Fruit fly (Drosophila melanogaster) whole organism, embryonic: Measurements from ENCODE around the gene shv.

Experiments
- Ada2b ChIP-seq: fragments of 200-800 bp; sonication (Bioruptor generic); IDR thresholded peaks from 2 replicates; pipeline ENCODE4 v1.3.6; 2022; ENCODE audit warnings: missing biosample characterization, missing genetic modification characterization
- CG10274 ChIP-seq: fragments of 200-800 bp; sonication (Bioruptor generic); optimal IDR thresholded peaks from 3 replicates; lab custom pipeline; 2017; ENCODE audit warnings: missing biosample characterization, mild to moderate bottlenecking, missing genetic modification characterization
- CG10654 ChIP-seq: fragments of 200-800 bp; sonication (Bioruptor generic); optimal IDR thresholded peaks from 2 replicates; lab custom pipeline; 2016; ENCODE audit warnings: missing biosample characterization, missing genetic modification characterization
- CG11723 ChIP-seq: fragments of 200-800 bp; sonication (Bioruptor generic); optimal IDR thresholded peaks from 2 replicates; lab custom pipeline; 2017; ENCODE audit warnings: missing biosample characterization, mild to moderate bottlenecking, missing genetic modification characterization
- CG12155 ChIP-seq: fragments of 200-800 bp; sonication (Bioruptor generic); optimal IDR thresholded peaks from 3 replicates; lab custom pipeline; 2016; ENCODE audit warnings: missing biosample characterization, missing genetic modification characterization
- CG12942 ChIP-seq: fragments of 200-800 bp; sonication (Bioruptor generic); optimal IDR thresholded peaks from 3 replicates; lab custom pipeline; 2016; ENCODE audit warnings: missing biosample characterization, missing genetic modification characterization
- CG15514 ChIP-seq: fragments of 200-800 bp; sonication (Bioruptor generic); optimal IDR thresholded peaks from 3 replicates; lab custom pipeline; 2017; ENCODE audit warnings: missing biosample characterization, missing genetic modification characterization, mild to moderate bottlenecking, moderate library complexity, missing genetic modification reagents
- CG16863 ChIP-seq: fragments of 200-800 bp; sonication (Bioruptor generic); optimal IDR thresholded peaks from 3 replicates; lab custom pipeline; 2016; ENCODE audit warnings: missing biosample characterization, missing genetic modification characterization
- CG17912 ChIP-seq: fragments of 200-800 bp; sonication (Bioruptor generic); optimal IDR thresholded peaks from 2 replicates; lab custom pipeline; 2018; ENCODE audit warnings: missing biosample characterization, mild to moderate bottlenecking, missing genetic modification characterization
- CG2199 ChIP-seq: fragments of 200-800 bp; sonication (Bioruptor generic); IDR thresholded peaks from 3 replicates; pipeline ENCODE4 v1.3.6; 2022; ENCODE audit warnings: missing biosample characterization, missing genetic modification characterization
- CG31365 ChIP-seq: fragments of 200-800 bp; sonication (Bioruptor generic); optimal IDR thresholded peaks from 2 replicates; lab custom pipeline; 2018; ENCODE audit warnings: missing biosample characterization, mild to moderate bottlenecking, missing genetic modification characterization
- CG33213 ChIP-seq: fragments of 200-800 bp; sonication (Bioruptor generic); optimal IDR thresholded peaks from 3 replicates; lab custom pipeline; 2016; ENCODE audit warnings: missing biosample characterization, missing genetic modification characterization
- CG34224 ChIP-seq: fragments of 200-800 bp; sonication (Bioruptor generic); IDR thresholded peaks from 3 replicates; pipeline ENCODE4 v1.3.6; 2022; ENCODE audit warnings: missing biosample characterization, missing genetic modification characterization; ENCODE audit not compliant: partially characterized antibody
- CG34422 ChIP-seq: fragments of 200-800 bp; sonication (Bioruptor generic); IDR thresholded peaks from 3 replicates; pipeline ENCODE4 v1.3.6; 2022; ENCODE audit warnings: missing biosample characterization, missing genetic modification characterization
- CG3838 ChIP-seq: fragments of 200-800 bp; sonication (Bioruptor generic); optimal IDR thresholded peaks from 3 replicates; lab custom pipeline; 2016; ENCODE audit warnings: missing biosample characterization, missing genetic modification characterization
- CG4404 ChIP-seq: fragments of 200-800 bp; sonication (Bioruptor generic); IDR thresholded peaks from 2 replicates; pipeline ENCODE4 v1.3.6; 2022; ENCODE audit warnings: missing biosample characterization, missing genetic modification characterization
- CG4707 ChIP-seq: fragments of 200-800 bp; sonication (Bioruptor generic); optimal IDR thresholded peaks from 2 replicates; lab custom pipeline; 2018; ENCODE audit warnings: missing biosample characterization, mild to moderate bottlenecking, missing genetic modification characterization, moderate library complexity
- CG4730 ChIP-seq: fragments of 200-800 bp; sonication (Bioruptor generic); IDR thresholded peaks from 2 replicates; pipeline ENCODE4 v1.3.6; 2022; ENCODE audit warnings: missing biosample characterization, missing genetic modification characterization
- CG5180 ChIP-seq: fragments of 200-800 bp; sonication (Bioruptor generic); optimal IDR thresholded peaks from 3 replicates; lab custom pipeline; 2017; ENCODE audit warnings: missing biosample characterization, missing genetic modification characterization, mild to moderate bottlenecking, moderate library complexity, missing genetic modification reagents
- CG7372 ChIP-seq: fragments of 200-800 bp; sonication (Bioruptor generic); IDR thresholded peaks from 2 replicates; pipeline ENCODE4 v1.3.6; 2022; ENCODE audit warnings: missing biosample characterization, missing genetic modification characterization
- CG7745 ChIP-seq: fragments of 200-800 bp; sonication (Bioruptor generic); optimal IDR thresholded peaks from 2 replicates; lab custom pipeline; 2018; ENCODE audit warnings: missing biosample characterization, mild to moderate bottlenecking, missing genetic modification characterization, moderate library complexity
- CG7987 ChIP-seq: fragments of 200-800 bp; sonication (Bioruptor generic); optimal IDR thresholded peaks from 2 replicates; lab custom pipeline; 2018; ENCODE audit warnings: missing biosample characterization, mild to moderate bottlenecking, missing genetic modification characterization, moderate library complexity
- CrebB ChIP-seq: fragments of 200-800 bp; sonication (Bioruptor generic); optimal IDR thresholded peaks from 3 replicates; lab custom pipeline; 2018; ENCODE audit warnings: missing biosample characterization, mild to moderate bottlenecking, missing genetic modification characterization
- Dip3 ChIP-seq: fragments of 200-800 bp; sonication (Bioruptor generic); optimal IDR thresholded peaks from 3 replicates; lab custom pipeline; 2016; ENCODE audit warnings: missing biosample characterization, missing genetic modification characterization
- Doc3 ChIP-seq: fragments of 200-800 bp; sonication (Bioruptor generic); IDR thresholded peaks from 3 replicates; pipeline ENCODE4 v1.3.6; 2022; ENCODE audit warnings: missing biosample characterization, missing genetic modification characterization; ENCODE audit not compliant: partially characterized antibody
- Drgx ChIP-seq: fragments of 200-800 bp; sonication (Bioruptor generic); IDR thresholded peaks from 2 replicates; pipeline ENCODE4 v1.3.6; 2022; ENCODE audit warnings: missing biosample characterization, missing genetic modification characterization
- Elba2 ChIP-seq: fragments of 200-800 bp; sonication (Bioruptor generic); optimal IDR thresholded peaks from 3 replicates; lab custom pipeline; 2016; ENCODE audit warnings: missing biosample characterization, missing genetic modification characterization
- Fer2 ChIP-seq: fragments of 200-800 bp; sonication (Bioruptor generic); optimal IDR thresholded peaks from 2 replicates; lab custom pipeline; 2018; ENCODE audit warnings: missing biosample characterization, mild to moderate bottlenecking, missing genetic modification characterization, moderate library complexity
- Hey ChIP-seq: fragments of 200-800 bp; sonication (Bioruptor generic); optimal IDR thresholded peaks from 3 replicates; lab custom pipeline; 2018; ENCODE audit warnings: missing biosample characterization, mild to moderate bottlenecking, missing genetic modification characterization
- Kr ChIP-seq: fragments of 200-800 bp; sonication (Bioruptor generic); optimal IDR thresholded peaks from 2 replicates; lab custom pipeline; 2017; ENCODE audit warnings: missing biosample characterization, mild to moderate bottlenecking, missing genetic modification characterization
- Meics ChIP-seq: fragments of 200-800 bp; sonication (Bioruptor generic); optimal IDR thresholded peaks from 2 replicates; lab custom pipeline; 2017; ENCODE audit warnings: missing biosample characterization, mild to moderate bottlenecking, missing genetic modification characterization
- Sry-β ChIP-seq: fragments of 200-800 bp; sonication (Bioruptor generic); optimal IDR thresholded peaks from 2 replicates; lab custom pipeline; 2018; ENCODE audit warnings: missing biosample characterization, mild to moderate bottlenecking, missing genetic modification characterization, moderate library complexity
- Vsx1 ChIP-seq: fragments of 200-800 bp; sonication (Bioruptor generic); optimal IDR thresholded peaks from 2 replicates; lab custom pipeline; 2017; ENCODE audit warnings: missing biosample characterization, mild to moderate bottlenecking, missing genetic modification characterization, missing genetic modification reagents
- chif ChIP-seq, 2 experiments: fragments of 200-800 bp; sonication (Bioruptor generic); optimal IDR thresholded peaks; 3 replicates each; lab custom pipeline; 2016; ENCODE audit warnings: missing biosample characterization in 2 of 2, missing genetic modification characterization in 2 of 2
- chn ChIP-seq: fragments of 200-800 bp; sonication (Bioruptor generic); optimal IDR thresholded peaks from 2 replicates; lab custom pipeline; 2016; ENCODE audit warnings: missing biosample characterization, missing genetic modification characterization
- exex ChIP-seq: fragments of 200-800 bp; sonication (Bioruptor generic); optimal IDR thresholded peaks from 4 replicates; lab custom pipeline; 2018; ENCODE audit warnings: missing biosample characterization, mild to moderate bottlenecking, missing genetic modification characterization, moderate library complexity
- hth ChIP-seq: fragments of >200 bp; optimal IDR thresholded peaks from 2 replicates; lab custom pipeline; 2017; ENCODE audit warnings: inconsistent platforms
- knrl ChIP-seq: fragments of 200-800 bp; sonication (Bioruptor generic); IDR thresholded peaks from 3 replicates; pipeline ENCODE4 v1.3.6; 2022; ENCODE audit warnings: missing biosample characterization, missing genetic modification characterization; ENCODE audit not compliant: partially characterized antibody
- lab ChIP-seq: fragments of 200-800 bp; sonication (Bioruptor generic); optimal IDR thresholded peaks from 3 replicates; lab custom pipeline; 2017; ENCODE audit warnings: missing biosample characterization, missing genetic modification characterization, mild to moderate bottlenecking, moderate library complexity, missing genetic modification reagents
- lbe ChIP-seq: fragments of 200-800 bp; sonication (Bioruptor generic); optimal IDR thresholded peaks from 2 replicates; lab custom pipeline; 2016; ENCODE audit warnings: missing biosample characterization, mild to moderate bottlenecking, missing genetic modification characterization
- onecut ChIP-seq: fragments of 200-800 bp; sonication (Bioruptor generic); IDR thresholded peaks from 2 replicates; pipeline ENCODE4 v1.3.6; 2022; ENCODE audit warnings: missing biosample characterization, missing genetic modification characterization
- otp ChIP-seq: fragments of 200-800 bp; sonication (Bioruptor generic); IDR thresholded peaks from 3 replicates; pipeline ENCODE4, ENCODE4 v1.3.6; 2022; ENCODE audit warnings: missing biosample characterization, missing genetic modification characterization
- pnt ChIP-seq: fragments of 200-800 bp; sonication (Bioruptor generic); optimal IDR thresholded peaks from 3 replicates; lab custom pipeline; 2016; ENCODE audit warnings: missing biosample characterization, missing genetic modification characterization
- repo ChIP-seq: fragments of 200-800 bp; sonication (Bioruptor generic); optimal IDR thresholded peaks from 2 replicates; lab custom pipeline; 2016; ENCODE audit warnings: missing biosample characterization, missing genetic modification characterization
- sim ChIP-seq: fragments of 200-800 bp; sonication (Bioruptor generic); IDR thresholded peaks from 2 replicates; pipeline ENCODE4 v1.3.6; 2022; ENCODE audit warnings: missing biosample characterization, missing genetic modification characterization
- sisA ChIP-seq: fragments of 200-800 bp; sonication (Bioruptor generic); IDR thresholded peaks from 2 replicates; pipeline ENCODE4 v1.3.6; 2022; ENCODE audit warnings: missing biosample characterization, missing genetic modification characterization
- sob ChIP-seq: fragments of 200-800 bp; sonication (Bioruptor generic); IDR thresholded peaks from 2 replicates; pipeline ENCODE4 v1.3.6; 2022; ENCODE audit warnings: missing biosample characterization, missing genetic modification characterization
- tll ChIP-seq, 2 experiments: fragments of 200-800 bp in 1 of 2; fragments of >200 bp in 1 of 2; sonication (Bioruptor generic) in 1 of 2; optimal IDR thresholded peaks; 2 replicates each; lab custom pipeline; 2017 to 2019; ENCODE audit warnings: missing biosample characterization in 2 of 2, missing genetic modification characterization in 2 of 2, mild to moderate bottlenecking in 1 of 2, moderate library complexity in 1 of 2
- tup ChIP-seq: fragments of 200-800 bp; sonication (Bioruptor generic); optimal IDR thresholded peaks from 2 replicates; lab custom pipeline; 2016; ENCODE audit warnings: missing biosample characterization, mild to moderate bottlenecking, missing genetic modification characterization, moderate library complexity
- twi ChIP-seq: fragments of 200-800 bp; optimal IDR thresholded peaks from 2 replicates; lab custom pipeline; 2019; ENCODE audit warnings: missing biosample characterization, mild to moderate bottlenecking, missing genetic modification characterization, moderate library complexity

shv gene

DNA sequence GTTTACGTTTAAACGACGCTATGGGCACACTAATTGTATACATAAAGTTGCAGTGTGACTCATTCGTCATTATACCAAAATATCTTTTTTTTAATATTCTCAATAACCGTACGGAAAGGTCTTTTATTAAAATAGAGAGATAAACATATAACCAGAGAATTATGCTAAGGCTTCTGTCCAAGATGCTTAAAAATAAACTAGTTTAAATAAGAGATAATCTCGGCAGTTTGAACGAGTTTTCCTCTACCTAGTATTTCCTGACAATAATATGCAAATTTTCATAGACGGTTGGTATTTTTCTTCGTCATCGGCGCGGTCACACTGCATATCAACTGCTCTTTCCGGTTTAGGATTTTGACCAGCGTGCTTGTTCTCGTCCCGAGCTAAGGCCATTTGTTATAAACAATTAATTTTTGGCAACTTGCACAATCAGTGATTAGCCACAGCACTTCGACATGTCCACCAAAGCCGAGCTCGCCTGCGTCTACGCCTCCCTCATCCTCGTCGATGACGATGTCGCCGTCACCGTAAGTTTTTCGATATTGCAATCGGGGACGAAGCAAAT is 33.2 kb upstream of the shv start, which contains the start of the genes CG13690 and RpLP1 (continued):
- peak; percentile 88 for TF ChIP-seq CrebB
- peak; percentile 87 for TF ChIP-seq CG33213
- no peak for TF ChIP-seq knrl (GFP tag; lab: Robert Waterston, UW)
- peak; percentile 92 for TF ChIP-seq CG7987
- peak; percentile 56 for TF ChIP-seq CG12155 (GFP tag; lab: Kevin White, UChicago)
- TF ChIP-seq pnt: no peak
- TF ChIP-seq Drgx (GFP tag; lab: Robert Waterston, UW): no peak
- no peak for TF ChIP-seq CG4404 (GFP tag; lab: Robert Waterston, UW)
- TF ChIP-seq CG4707 (GFP tag; lab: Kevin White, UChicago): peak; percentile 57
- peak; percentile 91 for TF ChIP-seq Meics (GFP tag; lab: Kevin White, UChicago)
- TF ChIP-seq CG11723: peak; percentile 76
- peak; percentile 55 for TF ChIP-seq chn (GFP tag; lab: Kevin White, UChicago)
- peak; percentile 88 for TF ChIP-seq CG15514 (GFP tag; lab: Kevin White, UChicago)
- no peak for TF ChIP-seq hth (lab: Kevin White, UChicago)
- TF ChIP-seq Hey (tag; lab: Kevin White, UChicago): peak; percentile 70
- TF ChIP-seq CG10654 (GFP tag; lab: Kevin White, UChicago): peak; percentile 15
- no peak for TF ChIP-seq tll (GFP tag; optimal IDR thresholded peaks at IDR 0.05; lab: Kevin White, UChicago)
- peak; percentile 7 for TF ChIP-seq tup (GFP tag; lab: Kevin White, UChicago)
- TF ChIP-seq lab: peak; percentile 92
- peak; percentile 51 for TF ChIP-seq exex (tag; lab: Kevin White, UChicago)
- 0 out of 3 replicates have a peak, but pooled peaks have one; percentile 22 for TF ChIP-seq CG34422 (GFP tag; lab: Robert Waterston, UW)
- peak; percentile 63 to 66 for TF ChIP-seq chif (GFP tag; optimal IDR thresholded peaks at IDR 0.05; lab: Kevin White, UChicago)
- TF ChIP-seq CG10274 (GFP tag; lab: Kevin White, UChicago): peak; percentile 57
- peak; percentile 48 for TF ChIP-seq CG5180 (GFP tag; lab: Kevin White, UChicago)
- peak; percentile 40 for TF ChIP-seq repo (GFP tag; lab: Kevin White, UChicago)
- TF ChIP-seq sim (GFP tag; lab: Robert Waterston, UW): peak; percentile 51; the same call in 1 of the 2 replicates
- peak; percentile 56 for TF ChIP-seq Dip3
- TF ChIP-seq onecut (GFP tag; lab: Robert Waterston, UW): peak; percentile 77
- TF ChIP-seq CG3838 (GFP tag; lab: Kevin White, UChicago): peak; percentile 5
- TF ChIP-seq sob (GFP tag; lab: Robert Waterston, UW): 0 out of 2 replicates have a peak, but pooled peaks have one; percentile 64
- peak; percentile 2 for TF ChIP-seq CG7745 (tag; lab: Kevin White, UChicago)
- peak; percentile 78 for TF ChIP-seq lbe
- TF ChIP-seq Doc3 (GFP tag; lab: Robert Waterston, UW): no peak
- TF ChIP-seq CG7372 (GFP tag; lab: Robert Waterston, UW): peak; percentile 36; the same call in 1 of the 2 replicates
- peak; percentile 72 for TF ChIP-seq CG31365 (tag; lab: Kevin White, UChicago)
- peak; percentile 85 for TF ChIP-seq Vsx1 (GFP tag; lab: Kevin White, UChicago)
- peak; percentile 59 for TF ChIP-seq twi (tag; lab: Kevin White, UChicago)
- no peak for TF ChIP-seq CG2199 (GFP tag; lab: Robert Waterston, UW)
- TF ChIP-seq otp: peak; percentile 76
- no peak for TF ChIP-seq CG4730
- TF ChIP-seq Elba2: no peak
- TF ChIP-seq CG17912 (GFP tag; lab: Kevin White, UChicago): peak; percentile 87
- peak; percentile 13 for TF ChIP-seq Kr (GFP tag; lab: Kevin White, UChicago)
- TF ChIP-seq CG34224 (GFP tag; lab: Robert Waterston, UW): no peak
- TF ChIP-seq Fer2 (tag; lab: Kevin White, UChicago): peak; percentile 27
- peak; percentile 64 for TF ChIP-seq CG16863
- TF ChIP-seq Ada2b: no peak
- no peak for TF ChIP-seq CG12942 (GFP tag; lab: Kevin White, UChicago)
- TF ChIP-seq Sry-β (GFP tag; lab: Kevin White, UChicago): no peak
- no peak for TF ChIP-seq sisA (GFP tag; lab: Robert Waterston, UW)
